Fruit fly (Drosophila melanogaster): ENCODE data around the gene Gr93b.

dm6 chr3R:21830303-21830707, 13.3 kb downstream of the Gr93b start:
- TF ChIP-seq pan (optimal IDR thresholded peaks at IDR 0.05) (no peak), psq (optimal IDR thresholded peaks at IDR 0.05) (no peak)
